Worm (Caenorhabditis elegans) whole organism, mixed stage, embryonic: Measurements from ENCODE around the gene F07E5.5.
"Not testable (repeated sequence)": the region's sequence is repeated elsewhere in the genome, so short reads cannot be mapped to it uniquely, and the experiment has no call there.

Experiments used
- M03D4.4 ChIP-seq: sonication (generic microtip); optimal IDR thresholded peaks from 2 replicates; lab custom pipeline; 2017; ENCODE audit warnings: mild to moderate bottlenecking, missing genetic modification characterization, missing compliant biosample characterization
- blmp-1 ChIP-seq: fragments of 150-350 bp; optimal IDR thresholded peaks from 2 replicates; lab custom pipeline; 2014; ENCODE audit warnings: missing biosample characterization, missing genetic modification characterization
- ceh-39 ChIP-seq: fragments of 150-350 bp; optimal IDR thresholded peaks from 2 replicates; lab custom pipeline; 2014; ENCODE audit warnings: missing biosample characterization, missing genetic modification characterization
- ces-1 ChIP-seq: fragments of 150-350 bp; optimal IDR thresholded peaks from 2 replicates; lab custom pipeline; 2014; ENCODE audit warnings: missing biosample characterization, missing genetic modification reagents, missing genetic modification characterization
- cnd-1 ChIP-seq: fragments of 200-800 bp; sonication (Bioruptor generic); optimal IDR thresholded peaks from 2 replicates; lab custom pipeline; 2018; ENCODE audit warnings: mild to moderate bottlenecking, missing genetic modification characterization, missing compliant biosample characterization
- drap-1 ChIP-seq: fragments of 200-800 bp; sonication (Bioruptor generic); optimal IDR thresholded peaks from 3 replicates; lab custom pipeline; 2018; ENCODE audit warnings: mild to moderate bottlenecking, missing genetic modification characterization, missing compliant biosample characterization
- elt-1 ChIP-seq: sonication (generic microtip); optimal IDR thresholded peaks from 2 replicates; lab custom pipeline; 2017; ENCODE audit warnings: missing genetic modification characterization, mild to moderate bottlenecking, missing compliant biosample characterization, antibody characterized with exemption, moderate library complexity, borderline replicate concordance; ENCODE audit not compliant: insufficient read depth
- elt-3 ChIP-seq: fragments of 150-350 bp; optimal IDR thresholded peaks from 2 replicates; lab custom pipeline; 2014; ENCODE audit warnings: missing biosample characterization, missing genetic modification characterization
- flh-1 ChIP-seq: fragments of 200-800 bp; sonication (Bioruptor generic); optimal IDR thresholded peaks from 2 replicates; lab custom pipeline; 2018; ENCODE audit warnings: mild to moderate bottlenecking, missing genetic modification characterization, moderate library complexity, missing compliant biosample characterization
- lin-32 ChIP-seq: fragments of 200-800 bp; sonication (Bioruptor generic); optimal IDR thresholded peaks from 2 replicates; lab custom pipeline; 2018; ENCODE audit warnings: mild to moderate bottlenecking, missing genetic modification characterization, missing compliant biosample characterization
- lsy-2 ChIP-seq: fragments of 150-350 bp; optimal IDR thresholded peaks from 2 replicates; lab custom pipeline; 2014; ENCODE audit warnings: missing biosample characterization, missing genetic modification characterization
- mab-5 ChIP-seq: fragments of 150-350 bp; optimal IDR thresholded peaks from 2 replicates; lab custom pipeline; 2014; ENCODE audit warnings: missing biosample characterization, missing genetic modification characterization
- mep-1 ChIP-seq: fragments of 150-350 bp; optimal IDR thresholded peaks from 2 replicates; lab custom pipeline; 2017; ENCODE audit warnings: missing biosample characterization, missing genetic modification reagents, missing genetic modification characterization, inconsistent platforms
- mls-2 ChIP-seq: sonication (generic microtip); optimal IDR thresholded peaks from 2 replicates; lab custom pipeline; 2016; ENCODE audit warnings: mild to moderate bottlenecking, missing genetic modification characterization, moderate library complexity, missing compliant biosample characterization
- nhr-12 ChIP-seq: fragments of 150-350 bp; optimal IDR thresholded peaks from 2 replicates; lab custom pipeline; 2014; ENCODE audit warnings: missing biosample characterization, missing genetic modification characterization
- nhr-2 ChIP-seq: fragments of 150-350 bp; optimal IDR thresholded peaks from 2 replicates; lab custom pipeline; 2014; ENCODE audit warnings: missing biosample characterization, missing genetic modification characterization
- nhr-237 ChIP-seq: fragments of 150-350 bp; optimal IDR thresholded peaks from 2 replicates; lab custom pipeline; 2014; ENCODE audit warnings: missing biosample characterization, missing genetic modification characterization
- nhr-28 ChIP-seq: fragments of 150-350 bp; optimal IDR thresholded peaks from 2 replicates; lab custom pipeline; 2014; ENCODE audit warnings: missing biosample characterization, missing genetic modification characterization
- nhr-76 ChIP-seq: sonication (generic microtip); optimal IDR thresholded peaks from 2 replicates; lab custom pipeline; 2017; ENCODE audit warnings: missing biosample characterization, missing genetic modification characterization
- pha-4 ChIP-seq: fragments of 150-350 bp; optimal IDR thresholded peaks from 2 replicates; lab custom pipeline; 2018; ENCODE audit warnings: missing biosample characterization, missing genetic modification reagents, missing genetic modification characterization
- sem-2 ChIP-seq: fragments of 200-800 bp; sonication (Bioruptor generic); optimal IDR thresholded peaks from 2 replicates; lab custom pipeline; 2018; ENCODE audit warnings: mild to moderate bottlenecking, missing genetic modification characterization, missing compliant biosample characterization
- snpc-4 ChIP-seq: fragments of 150-350 bp; optimal IDR thresholded peaks from 2 replicates; lab custom pipeline; 2014; ENCODE audit warnings: missing biosample characterization, missing genetic modification characterization
- tbx-8 ChIP-seq: fragments of 200-800 bp; sonication (Bioruptor generic); optimal IDR thresholded peaks from 2 replicates; lab custom pipeline; 2018; ENCODE audit warnings: mild to moderate bottlenecking, missing genetic modification characterization, moderate library complexity, missing compliant biosample characterization
- unc-120 ChIP-seq: sonication (generic microtip); optimal IDR thresholded peaks from 2 replicates; lab custom pipeline; 2017; ENCODE audit warnings: missing genetic modification characterization, missing compliant biosample characterization; ENCODE audit not compliant: poor library complexity, severe bottlenecking
- unc-39 ChIP-seq: fragments of 150-350 bp; optimal IDR thresholded peaks from 2 replicates; lab custom pipeline; 2014; ENCODE audit warnings: missing biosample characterization, missing genetic modification characterization
- unc-62 ChIP-seq: fragments of 150-350 bp; optimal IDR thresholded peaks from 2 replicates; lab custom pipeline; 2014; ENCODE audit warnings: missing biosample characterization, missing genetic modification reagents, missing genetic modification characterization
- ztf-11 ChIP-seq: fragments of 150-350 bp; optimal IDR thresholded peaks from 2 replicates; lab custom pipeline; 2014; ENCODE audit warnings: missing biosample characterization, missing genetic modification characterization

Gene F07E5.5

DNA sequence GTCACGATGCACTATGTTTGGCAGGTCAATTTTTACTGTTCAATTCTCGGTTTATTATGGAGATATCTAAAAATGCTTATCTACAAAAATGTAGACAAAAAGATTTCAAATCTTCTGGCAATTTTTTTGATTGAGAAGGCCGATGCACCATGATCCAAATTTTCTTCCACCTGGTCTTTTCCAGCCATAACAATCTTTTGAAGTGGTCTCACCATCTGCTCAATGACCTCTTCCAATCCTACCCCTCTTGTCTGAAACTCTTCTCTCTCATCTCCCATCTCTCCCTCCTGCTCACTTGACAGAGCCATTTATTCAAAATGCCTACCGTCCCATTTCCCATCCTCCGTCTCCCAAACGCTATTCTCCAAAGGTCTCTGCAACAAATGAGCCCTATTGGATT, 7.5 kb downstream of the F07E5.5 start, which contains the start of gene fbxb-35:
TSS of gene fbxb-35 (plus strand) at position 301 of the 400 bp plus-strand sequence.
- TF ChIP-seq tbx-8 (GFP tag; lab: Kevin White, UChicago) (no peak), cnd-1 (tag; lab: Kevin White, UChicago) (peak; percentile 51)

- not testable (repeated sequence) for TF ChIP-seq unc-39; flh-1 (GFP tag; lab: Kevin White, UChicago); ces-1 (GFP tag; lab: Kevin White, UChicago)
Measured at ce11 chrII:2046556-2046955, 12.3 kb downstream of the F07E5.5 start, which contains the start of gene math-1. TSS of gene math-1 (minus strand) at chrII:2046656.

- no peak for TF ChIP-seq nhr-28 (tag; lab: Kevin White, UChicago)
- TF ChIP-seq nhr-76 (tag; lab: Kevin White, UChicago), result no peak
Measured at ce11 chrII:2045505-2045904, 13.4 kb downstream of the F07E5.5 start, which contains the start of gene bath-24. TSS of gene bath-24 (minus strand) at chrII:2045605.

- no peak for TF ChIP-seq blmp-1 (tag; lab: Kevin White, UChicago)
- no peak for TF ChIP-seq unc-62
- no peak for TF ChIP-seq lin-32
- no peak for TF ChIP-seq mab-5 (tag; lab: Kevin White, UChicago)
- no peak for TF ChIP-seq nhr-2 (tag; lab: Kevin White, UChicago)
- no peak for TF ChIP-seq ceh-39 (tag; lab: Kevin White, UChicago)
- no peak for TF ChIP-seq snpc-4
- TF ChIP-seq nhr-76 (tag; lab: Kevin White, UChicago), result no peak
- TF ChIP-seq sem-2 (GFP tag; lab: Kevin White, UChicago), result no peak
- TF ChIP-seq mls-2, result no peak
- no peak for TF ChIP-seq nhr-12
- no peak for TF ChIP-seq tbx-8 (GFP tag; lab: Kevin White, UChicago)
Measured at ce11 chrII:2042447-2042846, 16.4 kb downstream of the F07E5.5 start, which contains the start of gene bath-20. TSS of gene bath-20 (minus strand) at chrII:2042547.

DNA sequence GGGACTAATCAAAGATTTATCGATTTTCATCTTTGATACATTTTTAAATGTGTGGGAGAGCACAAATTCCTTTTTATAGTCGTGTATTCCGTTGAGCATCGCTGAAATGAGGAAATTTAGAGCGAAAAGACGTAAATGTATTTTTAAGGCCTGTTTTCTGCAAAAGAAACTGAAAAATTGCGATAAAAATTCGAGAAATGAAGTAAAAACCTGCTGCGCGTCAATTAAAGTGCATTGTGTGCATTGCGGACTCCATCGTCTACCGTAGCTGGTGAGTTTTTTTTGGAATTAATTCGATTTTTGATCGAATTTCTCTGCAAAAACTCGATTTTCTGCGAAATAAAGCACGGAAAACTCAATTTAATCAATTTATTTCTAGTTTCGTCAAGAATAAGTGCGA, 19.6 kb downstream of the F07E5.5 start, which contains the start of gene bath-19:
TSS of gene bath-19 (minus strand) at position 101 of the 400 bp plus-strand sequence.
- TF ChIP-seq ztf-11 (tag; lab: Kevin White, UChicago) (no peak), elt-3 (no peak), nhr-237 (tag; lab: Kevin White, UChicago) (no peak), mab-5 (tag; lab: Kevin White, UChicago) (no peak), lsy-2 (no peak), elt-1 (tag; lab: Kevin White, UChicago) (no peak), nhr-28 (tag; lab: Kevin White, UChicago) (no peak), nhr-76 (tag; lab: Kevin White, UChicago) (no peak), blmp-1 (tag; lab: Kevin White, UChicago) (no peak), nhr-12 (no peak), ces-1 (GFP tag; lab: Kevin White, UChicago) (no peak), lin-32 (no peak)

ce11 chrII:2033286-2033685, 25.6 kb downstream of the F07E5.5 start, which contains the start of gene F59H6.14:
TSS of gene F59H6.14 (plus strand) at chrII:2033586.
- no peak for TF ChIP-seq mep-1 (tag; lab: Kevin White, UChicago)
- no peak for TF ChIP-seq ztf-11 (tag; lab: Kevin White, UChicago)
- no peak for TF ChIP-seq drap-1 (GFP tag; lab: Kevin White, UChicago)
- no peak for TF ChIP-seq unc-120 (tag; lab: Kevin White, UChicago)
- no peak for TF ChIP-seq pha-4 (tag; lab: Kevin White, UChicago)
- no peak for TF ChIP-seq blmp-1 (tag; lab: Kevin White, UChicago)
- TF ChIP-seq flh-1 (GFP tag; lab: Kevin White, UChicago), result no peak
- TF ChIP-seq, all 35 proteins: peak for 0

- TF ChIP-seq nhr-2, mab-5, M03D4.4 (tag; lab: Kevin White, UChicago): not testable (repeated sequence)
Measured at ce11 chrII:2032282-2032681, 26.6 kb downstream of the F07E5.5 start, which contains the start of gene btb-4. TSS of gene btb-4 (plus strand) at chrII:2032316.
